Worm (Caenorhabditis elegans) whole organism, late embryonic: ENCODE measurements around the gene ram-2.

Experiments
- K09A11.1 ChIP-seq: sonication (generic microtip); optimal IDR thresholded peaks from 2 replicates; lab custom pipeline; 2017; ENCODE audit warnings: antibody characterized with exemption, mild to moderate bottlenecking, missing genetic modification characterization, missing compliant biosample characterization; ENCODE audit not compliant: insufficient read depth
- ceh-14 ChIP-seq: sonication (generic microtip); optimal IDR thresholded peaks from 2 replicates; lab custom pipeline; 2016; ENCODE audit warnings: missing genotype, missing genetic modification characterization, missing compliant biosample characterization
- ets-4 ChIP-seq: sonication (generic microtip); optimal IDR thresholded peaks from 2 replicates; lab custom pipeline; 2016; ENCODE audit warnings: missing genetic modification characterization, missing compliant biosample characterization
- fkh-10 ChIP-seq: fragments of 150-350 bp; optimal IDR thresholded peaks from 2 replicates; lab custom pipeline; 2014; ENCODE audit warnings: missing biosample characterization, missing genetic modification reagents, missing genetic modification characterization
- nhr-11 ChIP-seq: fragments of 150-350 bp; optimal IDR thresholded peaks from 2 replicates; lab custom pipeline; 2014; ENCODE audit warnings: missing biosample characterization, missing genetic modification characterization
- npax-4 ChIP-seq: sonication (generic microtip); optimal IDR thresholded peaks from 2 replicates; lab custom pipeline; 2016; ENCODE audit warnings: missing genetic modification characterization, missing compliant biosample characterization
- pag-3 ChIP-seq: sonication (generic microtip); optimal IDR thresholded peaks from 2 replicates; lab custom pipeline; 2016; ENCODE audit warnings: missing compliant biosample characterization, missing genetic modification characterization, borderline replicate concordance
- pha-4 ChIP-seq: fragments of 150-350 bp; optimal IDR thresholded peaks from 2 replicates; lab custom pipeline; 2018; ENCODE audit warnings: missing biosample characterization, missing genetic modification reagents, missing genetic modification characterization
- rnt-1 ChIP-seq: sonication (generic microtip); optimal IDR thresholded peaks from 2 replicates; lab custom pipeline; 2016; ENCODE audit warnings: missing genetic modification characterization, missing compliant biosample characterization
- sox-4 ChIP-seq: sonication (generic microtip); optimal IDR thresholded peaks from 2 replicates; lab custom pipeline; 2017; ENCODE audit warnings: mild to moderate bottlenecking, missing genetic modification characterization, inconsistent platforms, missing compliant biosample characterization
- unc-3 ChIP-seq, 2 experiments: fragments of 200-800 bp in 1 of 2; sonication (Bioruptor generic) in 1 of 2; sonication (generic microtip) in 1 of 2; conservative IDR thresholded peaks in 1 of 2; optimal IDR thresholded peaks in 1 of 2; 2 replicates each; pipeline versions ENCODE4 v1.3.6 to Lab custom; 2016 to 2022; ENCODE audit warnings: missing compliant biosample characterization in 2 of 2, missing genetic modification characterization in 2 of 2, missing genetic modification reagents in 1 of 2
- ztf-16 ChIP-seq: sonication (generic microtip); optimal IDR thresholded peaks from 2 replicates; lab custom pipeline; 2017; ENCODE audit warnings: missing genetic modification characterization, missing compliant biosample characterization

DNA sequence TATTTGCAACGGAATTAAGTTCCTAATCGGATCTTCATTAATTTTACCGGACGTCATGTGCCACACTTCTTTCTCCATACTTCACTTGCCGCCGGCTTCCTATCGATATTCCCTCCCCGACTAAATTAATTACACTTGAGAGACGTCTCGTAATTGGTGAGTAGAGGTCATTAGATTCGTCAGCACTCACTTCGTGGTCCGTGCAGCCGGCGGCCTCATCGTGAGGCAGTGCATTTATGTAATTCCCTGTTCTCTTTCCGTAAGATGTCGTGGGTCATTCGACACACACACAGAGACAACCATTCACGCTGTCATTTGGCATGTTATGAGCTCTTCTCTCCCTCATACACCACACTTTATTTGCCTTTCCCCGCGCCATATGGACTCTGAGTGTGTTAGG lies 26.1 kb downstream of the ram-2 start:
- TF ChIP-seq ztf-16 (tag; lab: Kevin White, UChicago) (no peak), pag-3 (tag; lab: Kevin White, UChicago) (no peak), rnt-1 (no peak), sox-4 (no peak), pha-4 (tag; lab: Kevin White, UChicago) (no peak), fkh-10 (GFP tag; lab: Kevin White, UChicago) (no peak), npax-4 (tag; lab: Kevin White, UChicago) (no peak), nhr-11 (tag; lab: Kevin White, UChicago) (no peak), ets-4 (tag; lab: Kevin White, UChicago) (no peak), unc-3 (GFP tag; conservative IDR thresholded peaks at IDR 0.05; lab: Robert Waterston, UW) (no peak), unc-3 (tag; optimal IDR thresholded peaks at IDR 0.05; lab: Kevin White, UChicago) (no peak), K09A11.1 (tag; lab: Kevin White, UChicago) (no peak), ceh-14 (tag; lab: Kevin White, UChicago) (peak; percentile 66)
